Fruit fly (Drosophila melanogaster): ENCODE results near the gene Hrb87F.

- TF ChIP-seq ttk (optimal IDR thresholded peaks at IDR 0.05) (no peak), h (optimal IDR thresholded peaks at IDR 0.05) (no peak), psq (optimal IDR thresholded peaks at IDR 0.05) (no peak), Myc (optimal IDR thresholded peaks at IDR 0.05) (no peak)
Observed at dm6 chr3R:13685969-13686368, 25.6 kb upstream of the Hrb87F start.
